Worm (Caenorhabditis elegans): ENCODE measurements around the gene F17C11.12.

ce11 chrV:10909959-10910358 is 26.8 kb downstream of the F17C11.12 start:
- TF ChIP-seq Y105C5A.15 (GFP tag; IDR thresholded peaks at IDR 0.05), result no peak
- TF ChIP-seq spr-1 (tag; optimal IDR thresholded peaks at IDR 0.05), result no peak
- TF ChIP-seq unc-62 (GFP tag; optimal IDR thresholded peaks at IDR 0.05 in 1 of 2), result no peak
- TF ChIP-seq unc-62 (tag; optimal IDR thresholded peaks at IDR 0.05), result no peak
- no peak for TF ChIP-seq unc-130 (GFP tag; optimal IDR thresholded peaks at IDR 0.05)
- no peak for TF ChIP-seq nhr-237 (tag; optimal IDR thresholded peaks at IDR 0.05)

All from whole organism, L4 larva.